Fruit fly (Drosophila melanogaster): Measurements from ENCODE around the gene XRCC1.

XRCC1 gene

dm6 chrX:5358813-5359212 is 29.1 kb downstream of the XRCC1 start:
- TF ChIP-seq Sp1 (GFP tag; optimal IDR thresholded peaks at IDR 0.05): no peak
- TF ChIP-seq pan (optimal IDR thresholded peaks at IDR 0.05): no peak
- TF ChIP-seq Myc (optimal IDR thresholded peaks at IDR 0.05): no peak
- TF ChIP-seq ey (GFP tag; optimal IDR thresholded peaks at IDR 0.05): no peak
- TF ChIP-seq Mio (GFP tag; optimal IDR thresholded peaks at IDR 0.05): no peak
- TF ChIP-seq br (GFP tag; optimal IDR thresholded peaks at IDR 0.05): no peak
- TF ChIP-seq dl (GFP tag; optimal IDR thresholded peaks at IDR 0.05; ENCODE audit: insufficient read depth in 1 of 2, partially characterized antibody in 2 of 2): no peak
- no peak for TF ChIP-seq Dif (GFP tag; optimal IDR thresholded peaks at IDR 0.05; ENCODE audit: partially characterized antibody)
- no peak for TF ChIP-seq foxo (GFP tag; optimal IDR thresholded peaks at IDR 0.05)
- TF ChIP-seq dsf (GFP tag; optimal IDR thresholded peaks at IDR 0.05; ENCODE audit: borderline replicate concordance): no peak
- TF ChIP-seq CrebA (GFP tag; optimal IDR thresholded peaks at IDR 0.05; ENCODE audit: borderline replicate concordance): no peak
- TF ChIP-seq jim (GFP tag; optimal IDR thresholded peaks at IDR 0.05): no peak

- no peak for TF ChIP-seq br (GFP tag; optimal IDR thresholded peaks at IDR 0.05)
- TF ChIP-seq sage (GFP tag; optimal IDR thresholded peaks at IDR 0.05): no peak
- no peak for TF ChIP-seq foxo (GFP tag; optimal IDR thresholded peaks at IDR 0.05)
- TF ChIP-seq h (GFP tag; optimal IDR thresholded peaks at IDR 0.05): no peak
- no peak for TF ChIP-seq N (GFP tag; optimal IDR thresholded peaks at IDR 0.05)
- no peak for TF ChIP-seq HLH106 (tag; optimal IDR thresholded peaks at IDR 0.05)
- TF ChIP-seq OdsH (GFP tag; optimal IDR thresholded peaks at IDR 0.05): no peak
- TF ChIP-seq dsf (GFP tag; optimal IDR thresholded peaks at IDR 0.05; ENCODE audit: borderline replicate concordance): no peak
Measured at dm6 chrX:5363116-5363515, 33.4 kb downstream of the XRCC1 start.

dm6 chrX:5364031-5364430 is 34.4 kb downstream of the XRCC1 start:
- TF ChIP-seq ey (GFP tag; optimal IDR thresholded peaks at IDR 0.05) (no peak), dsf (GFP tag; optimal IDR thresholded peaks at IDR 0.05; ENCODE audit: borderline replicate concordance) (no peak), Sp1 (GFP tag; optimal IDR thresholded peaks at IDR 0.05) (no peak), Mio (GFP tag; optimal IDR thresholded peaks at IDR 0.05) (no peak), h (GFP tag; optimal IDR thresholded peaks at IDR 0.05) (no peak), rgr (GFP tag; optimal IDR thresholded peaks at IDR 0.05) (no peak), jim (GFP tag; optimal IDR thresholded peaks at IDR 0.05) (no peak), Hnf4 (GFP tag; optimal IDR thresholded peaks at IDR 0.05) (no peak), tai (GFP tag; optimal IDR thresholded peaks at IDR 0.05) (no peak), psq (GFP tag; optimal IDR thresholded peaks at IDR 0.05) (no peak), Rel (GFP tag; optimal IDR thresholded peaks at IDR 0.05) (no peak), Rel (tag; optimal IDR thresholded peaks at IDR 0.05) (no peak), pan (optimal IDR thresholded peaks at IDR 0.05) (no peak), brk (GFP tag; optimal IDR thresholded peaks at IDR 0.05) (no peak), Hr78 (GFP tag; optimal IDR thresholded peaks at IDR 0.05) (no peak), Abd-B (GFP tag; optimal IDR thresholded peaks at IDR 0.05) (no peak), usp (GFP tag; optimal IDR thresholded peaks at IDR 0.05) (no peak), lola (GFP tag; optimal IDR thresholded peaks at IDR 0.05) (no peak), OdsH (GFP tag; optimal IDR thresholded peaks at IDR 0.05) (no peak), Jra (GFP tag; optimal IDR thresholded peaks at IDR 0.05) (no peak)

All from whole organism, wandering third instar larva.